Fruit fly (Drosophila melanogaster) whole organism, adult: ENCODE results near the gene miple2.

ENCODE experiments used
- CG1620 ChIP-seq: fragments of 200-800 bp; sonication (Bioruptor generic); optimal IDR thresholded peaks from 2 replicates; lab custom pipeline; 2016; ENCODE audit warnings: missing biosample characterization, missing genetic modification characterization
- kay ChIP-seq: fragments of 200-800 bp; sonication (Bioruptor generic); peaks from one replicate; lab custom pipeline; 2016; ENCODE audit warnings: missing biosample characterization, missing genetic modification characterization, borderline replicate concordance

DNA sequence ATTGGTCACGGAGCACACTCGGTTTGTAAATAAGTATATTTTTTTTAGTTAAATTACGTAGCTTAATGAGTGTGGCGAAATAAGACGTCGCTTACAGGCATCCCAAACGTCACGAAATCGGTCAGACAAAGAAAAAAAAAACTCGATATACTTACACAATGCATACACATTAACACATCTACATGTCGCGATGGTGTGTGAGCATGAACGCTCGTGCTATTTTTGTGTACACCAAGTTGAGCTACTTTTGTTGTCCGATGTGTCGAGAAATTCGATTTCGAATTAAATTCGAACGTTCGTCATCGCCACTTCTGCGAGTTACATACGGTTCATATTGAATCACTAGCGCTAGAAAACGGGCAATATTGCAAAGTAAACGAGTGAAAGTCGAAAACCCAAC, 45.9 kb upstream of the miple2 start:
- TF ChIP-seq kay (GFP tag; lab: Kevin White, UChicago): peak; percentile 99
- TF ChIP-seq CG1620 (GFP tag; lab: Kevin White, UChicago): no peak
